Fruit fly (Drosophila melanogaster) whole organism, embryonic: ENCODE results near the gene CG14286.

Experiments
- B-H1 ChIP-seq: fragments of 200-800 bp; sonication (Bioruptor generic); IDR thresholded peaks from 3 replicates; pipeline ENCODE4 v1.3.6; 2022; ENCODE audit warnings: missing biosample characterization, missing genetic modification characterization
- CG10366 ChIP-seq: fragments of 200-800 bp; sonication (Bioruptor generic); IDR thresholded peaks from 2 replicates; pipeline ENCODE4 v1.3.6; 2022; ENCODE audit warnings: missing biosample characterization, missing genetic modification characterization
- CG10431 ChIP-seq: fragments of 200-800 bp; sonication (Bioruptor generic); optimal IDR thresholded peaks from 3 replicates; lab custom pipeline; 2018; ENCODE audit warnings: missing biosample characterization, mild to moderate bottlenecking, missing genetic modification characterization
- CG10979 ChIP-seq: fragments of 200-800 bp; sonication (Bioruptor generic); optimal IDR thresholded peaks from 2 replicates; lab custom pipeline; 2018; ENCODE audit warnings: missing biosample characterization, mild to moderate bottlenecking, missing genetic modification characterization, moderate library complexity
- CG12071 ChIP-seq: fragments of 200-800 bp; sonication (Bioruptor generic); optimal IDR thresholded peaks from 3 replicates; lab custom pipeline; 2018; ENCODE audit warnings: missing biosample characterization, mild to moderate bottlenecking, missing genetic modification characterization
- CG12659 ChIP-seq: fragments of 200-800 bp; sonication (Bioruptor generic); optimal IDR thresholded peaks from 3 replicates; lab custom pipeline; 2017; ENCODE audit warnings: mild to moderate bottlenecking, missing biosample characterization, missing genetic modification reagents, missing genetic modification characterization
- CG14014 ChIP-seq: fragments of 200-800 bp; sonication (Bioruptor generic); IDR thresholded peaks from 2 replicates; pipeline ENCODE4 v1.3.6; 2022; ENCODE audit warnings: missing biosample characterization, missing genetic modification characterization
- CG15601 ChIP-seq: fragments of 200-800 bp; sonication (Bioruptor generic); optimal IDR thresholded peaks from 3 replicates; lab custom pipeline; 2019; ENCODE audit warnings: missing biosample characterization, mild to moderate bottlenecking, missing genetic modification characterization, moderate library complexity
- CG15696 ChIP-seq: fragments of 200-800 bp; sonication (Bioruptor generic); optimal IDR thresholded peaks from 2 replicates; lab custom pipeline; 2019; ENCODE audit warnings: missing biosample characterization, mild to moderate bottlenecking, missing genetic modification characterization, moderate library complexity
- CG1647 ChIP-seq: fragments of 200-800 bp; sonication (Bioruptor generic); optimal IDR thresholded peaks from 3 replicates; lab custom pipeline; 2016; ENCODE audit warnings: missing biosample characterization, missing genetic modification characterization
- CG16863 ChIP-seq: fragments of 200-800 bp; sonication (Bioruptor generic); optimal IDR thresholded peaks from 3 replicates; lab custom pipeline; 2016; ENCODE audit warnings: missing biosample characterization, missing genetic modification characterization
- CG18262 ChIP-seq: fragments of 200-800 bp; optimal IDR thresholded peaks from 3 replicates; lab custom pipeline; 2019; ENCODE audit warnings: missing biosample characterization, mild to moderate bottlenecking, missing genetic modification characterization, moderate library complexity
- CG18764 ChIP-seq: fragments of 200-800 bp; sonication (Bioruptor generic); optimal IDR thresholded peaks from 3 replicates; lab custom pipeline; 2016; ENCODE audit warnings: missing biosample characterization, missing genetic modification characterization
- CG2202 ChIP-seq: fragments of 200-800 bp; sonication (Bioruptor generic); optimal IDR thresholded peaks from 2 replicates; lab custom pipeline; 2018; ENCODE audit warnings: missing biosample characterization, mild to moderate bottlenecking, missing genetic modification characterization
- CG30403 ChIP-seq: fragments of 200-800 bp; sonication (Bioruptor generic); optimal IDR thresholded peaks from 3 replicates; lab custom pipeline; 2016; ENCODE audit warnings: missing biosample characterization, missing genetic modification characterization
- CG33557 ChIP-seq: fragments of 200-800 bp; sonication (Bioruptor generic); optimal IDR thresholded peaks from 2 replicates; lab custom pipeline; 2019; ENCODE audit warnings: missing biosample characterization, mild to moderate bottlenecking, missing genetic modification characterization, moderate library complexity
- CG3726 ChIP-seq: fragments of 200-800 bp; sonication (Bioruptor generic); IDR thresholded peaks from 3 replicates; pipeline ENCODE4, ENCODE4 v1.3.6; 2022; ENCODE audit warnings: missing biosample characterization, missing genetic modification characterization
- CG4404 ChIP-seq: fragments of 200-800 bp; sonication (Bioruptor generic); IDR thresholded peaks from 2 replicates; pipeline ENCODE4 v1.3.6; 2022; ENCODE audit warnings: missing biosample characterization, missing genetic modification characterization
- CG8388 ChIP-seq: fragments of 200-800 bp; sonication (Bioruptor generic); optimal IDR thresholded peaks from 2 replicates; lab custom pipeline; 2019; ENCODE audit warnings: missing biosample characterization, mild to moderate bottlenecking, missing genetic modification characterization, moderate library complexity
- CG8924 ChIP-seq: fragments of 200-800 bp; optimal IDR thresholded peaks from 3 replicates; lab custom pipeline; 2019; ENCODE audit warnings: missing biosample characterization, mild to moderate bottlenecking, missing genetic modification characterization, moderate library complexity
- CG9215 ChIP-seq: fragments of 200-800 bp; sonication (Bioruptor generic); IDR thresholded peaks from 2 replicates; pipeline ENCODE4 v1.3.6; 2022; ENCODE audit warnings: missing biosample characterization, missing genetic modification characterization
- CG9437 ChIP-seq: fragments of 200-800 bp; sonication (Bioruptor generic); optimal IDR thresholded peaks from 2 replicates; lab custom pipeline; 2018; ENCODE audit warnings: missing biosample characterization, mild to moderate bottlenecking, missing genetic modification characterization
- CG9876 ChIP-seq: fragments of 200-800 bp; sonication (Bioruptor generic); optimal IDR thresholded peaks from 2 replicates; lab custom pipeline; 2016; ENCODE audit warnings: missing biosample characterization, missing genetic modification characterization
- CHES-1-like ChIP-seq: fragments of 200-800 bp; sonication (Bioruptor generic); optimal IDR thresholded peaks from 2 replicates; lab custom pipeline; 2016; ENCODE audit warnings: missing biosample characterization, missing genetic modification characterization
- CTCF ChIP-seq: fragments of 200-800 bp; sonication (Bioruptor generic); optimal IDR thresholded peaks from 2 replicates; lab custom pipeline; 2017; ENCODE audit warnings: missing biosample characterization, mild to moderate bottlenecking, missing genetic modification characterization, moderate library complexity
- D ChIP-seq, 2 experiments: fragments of 200-800 bp in 1 of 2; fragments of >200 bp in 1 of 2; sonication (Bioruptor generic) in 1 of 2; optimal IDR thresholded peaks; 2 replicates in 1 of 2; 3 replicates in 1 of 2; lab custom pipeline; 2017; ENCODE audit warnings: mild to moderate bottlenecking in 1 of 2, missing biosample characterization in 1 of 2, missing genetic modification characterization in 1 of 2, missing genetic modification reagents in 1 of 2
- D19A ChIP-seq: fragments of 200-800 bp; optimal IDR thresholded peaks from 3 replicates; lab custom pipeline; 2019; ENCODE audit warnings: missing biosample characterization, mild to moderate bottlenecking, missing genetic modification characterization, moderate library complexity
- HLHmδ ChIP-seq: fragments of 200-800 bp; sonication (Bioruptor generic); optimal IDR thresholded peaks from 2 replicates; lab custom pipeline; 2018; ENCODE audit warnings: missing biosample characterization, mild to moderate bottlenecking, missing genetic modification characterization, moderate library complexity
- Mrtf ChIP-seq: fragments of 200-800 bp; sonication (Bioruptor generic); IDR thresholded peaks from 3 replicates; pipeline ENCODE4 v1.3.6; 2022; ENCODE audit warnings: missing biosample characterization, missing genetic modification characterization
- Nf-YB ChIP-seq: fragments of 200-800 bp; sonication (Bioruptor generic); optimal IDR thresholded peaks from 3 replicates; lab custom pipeline; 2019; ENCODE audit warnings: missing biosample characterization, mild to moderate bottlenecking, missing genetic modification characterization, moderate library complexity
- NfI ChIP-seq: fragments of 200-800 bp; sonication (Bioruptor generic); optimal IDR thresholded peaks from 3 replicates; lab custom pipeline; 2018; ENCODE audit warnings: missing biosample characterization, mild to moderate bottlenecking, missing genetic modification characterization, moderate library complexity
- Oaz ChIP-seq: fragments of 200-800 bp; sonication (Bioruptor generic); IDR thresholded peaks from 2 replicates; pipeline ENCODE4 v1.3.6; 2022; ENCODE audit warnings: missing biosample characterization, missing genetic modification characterization
- Spps ChIP-seq: fragments of 200-800 bp; sonication (Bioruptor generic); optimal IDR thresholded peaks from 2 replicates; lab custom pipeline; 2018; ENCODE audit warnings: missing biosample characterization, mild to moderate bottlenecking, missing genetic modification characterization
- Xrp1 ChIP-seq: fragments of 200-800 bp; sonication (Bioruptor generic); IDR thresholded peaks from 2 replicates; pipeline ENCODE4 v1.3.6; 2022; ENCODE audit warnings: missing biosample characterization, missing genetic modification characterization
- ap ChIP-seq: fragments of 200-800 bp; sonication (Bioruptor generic); IDR thresholded peaks from 2 replicates; pipeline ENCODE4 v1.3.6; 2022; ENCODE audit warnings: missing biosample characterization, missing genetic modification characterization
- cwo ChIP-seq: fragments of 200-800 bp; sonication (Bioruptor generic); optimal IDR thresholded peaks from 3 replicates; lab custom pipeline; 2017; ENCODE audit warnings: missing biosample characterization, missing genetic modification characterization, mild to moderate bottlenecking, moderate library complexity, missing genetic modification reagents
- dimm ChIP-seq: fragments of 200-800 bp; sonication (Bioruptor generic); IDR thresholded peaks from 2 replicates; pipeline ENCODE4 v1.3.6; 2022; ENCODE audit warnings: missing biosample characterization, missing genetic modification characterization
- dmrt11E ChIP-seq: fragments of 200-800 bp; sonication (Bioruptor generic); optimal IDR thresholded peaks from 3 replicates; lab custom pipeline; 2018; ENCODE audit warnings: missing biosample characterization, mild to moderate bottlenecking, missing genetic modification characterization, moderate library complexity
- gce ChIP-seq: fragments of 200-800 bp; sonication (Bioruptor generic); IDR thresholded peaks from 3 replicates; pipeline ENCODE4 v1.3.6; 2022; ENCODE audit warnings: missing biosample characterization, missing genetic modification characterization
- gem ChIP-seq: fragments of 200-800 bp; sonication (Bioruptor generic); optimal IDR thresholded peaks from 2 replicates; lab custom pipeline; 2019; ENCODE audit warnings: missing biosample characterization, mild to moderate bottlenecking, missing genetic modification characterization, moderate library complexity
- gro ChIP-seq: fragments of 200-800 bp; sonication (Bioruptor generic); optimal IDR thresholded peaks from 2 replicates; lab custom pipeline; 2016; ENCODE audit warnings: missing biosample characterization, missing genetic modification characterization
- hb ChIP-seq: fragments of 200-800 bp; sonication (Bioruptor generic); IDR thresholded peaks from 3 replicates; pipeline ENCODE4 v1.3.6; 2022; ENCODE audit warnings: missing biosample characterization, missing genetic modification characterization; ENCODE audit not compliant: partially characterized antibody
- lola ChIP-seq, 3 experiments: fragments of >200 bp in 2 of 3; fragments of 200-800 bp in 1 of 3; sonication (Bioruptor generic) in 1 of 3; optimal IDR thresholded peaks; 2 replicates each; lab custom pipeline; 2017 to 2019; ENCODE audit warnings: missing biosample characterization in 3 of 3, missing genetic modification characterization in 3 of 3, mild to moderate bottlenecking in 1 of 3, moderate library complexity in 1 of 3
- phol ChIP-seq: fragments of 200-800 bp; sonication (Bioruptor generic); optimal IDR thresholded peaks from 3 replicates; lab custom pipeline; 2018; ENCODE audit warnings: missing biosample characterization, mild to moderate bottlenecking, missing genetic modification characterization, moderate library complexity
- seq ChIP-seq: fragments of 200-800 bp; sonication (Bioruptor generic); IDR thresholded peaks from 2 replicates; pipeline ENCODE4 v1.3.6; 2022; ENCODE audit warnings: missing biosample characterization, missing genetic modification characterization
- sisA ChIP-seq: fragments of 200-800 bp; sonication (Bioruptor generic); IDR thresholded peaks from 2 replicates; pipeline ENCODE4 v1.3.6; 2022; ENCODE audit warnings: missing biosample characterization, missing genetic modification characterization
- slbo ChIP-seq: fragments of 200-800 bp; sonication (Bioruptor generic); IDR thresholded peaks from 2 replicates; pipeline ENCODE4 v1.3.6; 2022; ENCODE audit warnings: missing biosample characterization, missing genetic modification characterization
- sna ChIP-seq: fragments of 200-800 bp; sonication (Bioruptor generic); IDR thresholded peaks from 2 replicates; pipeline ENCODE4 v1.3.6; 2022; ENCODE audit warnings: missing biosample characterization, missing genetic modification characterization; ENCODE audit not compliant: partially characterized antibody
- zfh2 ChIP-seq: fragments of 200-800 bp; sonication (Bioruptor generic); optimal IDR thresholded peaks from 2 replicates; lab custom pipeline; 2016; ENCODE audit warnings: missing biosample characterization, missing genetic modification characterization

The CG14286 gene

DNA sequence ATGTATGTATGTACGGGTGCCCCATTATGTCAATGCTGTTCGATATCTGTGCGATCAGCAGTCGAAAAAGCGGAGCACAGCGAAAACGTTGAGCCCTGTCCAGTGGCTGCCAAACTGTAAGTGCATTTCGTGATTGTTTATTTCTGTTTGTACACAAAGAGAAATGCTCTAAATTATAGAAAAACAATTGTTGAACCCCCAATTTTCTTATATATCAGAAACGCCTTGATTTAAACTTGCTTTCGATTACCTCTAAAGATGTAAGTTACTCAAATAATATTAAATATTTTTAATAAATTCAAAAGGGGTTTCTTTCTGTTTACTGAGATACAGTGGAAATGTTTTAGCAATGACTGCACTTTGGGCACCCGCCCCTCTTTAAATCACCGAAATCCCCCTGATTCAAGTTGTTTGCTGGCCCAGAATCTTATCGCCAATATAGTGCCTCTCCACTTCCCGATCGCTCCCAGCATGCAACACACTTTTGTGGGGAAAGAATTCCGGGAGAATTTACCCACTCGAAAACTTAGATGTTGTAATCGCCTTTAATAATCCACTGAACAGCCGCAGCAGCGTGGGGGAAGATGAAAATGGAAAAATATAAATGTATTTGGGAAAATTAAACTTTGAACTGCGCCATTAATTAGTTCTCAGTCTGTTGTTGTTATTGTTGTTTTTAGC, 9.0 kb upstream of the CG14286 start (continued):
- TF ChIP-seq gro (GFP tag; lab: Kevin White, UChicago) = no peak
- no peak for TF ChIP-seq D (optimal IDR thresholded peaks at IDR 0.05; lab: Kevin White, UChicago)
- TF ChIP-seq D (GFP tag; optimal IDR thresholded peaks at IDR 0.05; lab: Kevin White, UChicago) = peak; percentile 62
- no peak for TF ChIP-seq CG9876 (GFP tag; lab: Kevin White, UChicago)
- no peak for TF ChIP-seq NfI (GFP tag; lab: Kevin White, UChicago)
- peak; percentile 52 for TF ChIP-seq D19A (tag; lab: Kevin White, UChicago)
- peak; percentile 62 for TF ChIP-seq sisA (GFP tag; lab: Robert Waterston, UW)
- no peak for TF ChIP-seq sna (GFP tag; lab: Robert Waterston, UW)
- TF ChIP-seq CG18764 (GFP tag; lab: Kevin White, UChicago) = no peak
- TF ChIP-seq phol = peak; percentile 64
- TF ChIP-seq CG12659 (GFP tag; lab: Kevin White, UChicago) = peak; percentile 20
- no peak for TF ChIP-seq CG4404 (GFP tag; lab: Robert Waterston, UW)
- no peak for TF ChIP-seq zfh2 (GFP tag; lab: Kevin White, UChicago)
- TF ChIP-seq slbo (GFP tag; lab: Robert Waterston, UW) = peak; percentile 21; the same call in 1 of the 2 replicates
- TF ChIP-seq CG2202 (tag; lab: Kevin White, UChicago) = no peak
- TF ChIP-seq dimm (GFP tag; lab: Robert Waterston, UW) = no peak
- peak; percentile 46 for TF ChIP-seq dmrt11E (tag; lab: Kevin White, UChicago)
- TF ChIP-seq CG1647 (GFP tag; lab: Kevin White, UChicago) = no peak
- TF ChIP-seq gce (GFP tag; lab: Robert Waterston, UW) = 0 out of 3 replicates have a peak, but pooled peaks have one; percentile 38
- TF ChIP-seq CG18262 = peak; percentile 72
- TF ChIP-seq B-H1 = 0 out of 3 replicates have a peak, but pooled peaks have one; percentile 26
- TF ChIP-seq Oaz (GFP tag; lab: Robert Waterston, UW) = no peak
- TF ChIP-seq gem (tag; lab: Kevin White, UChicago) = peak; percentile 74
- no peak for TF ChIP-seq CG9215
- TF ChIP-seq hb (GFP tag; lab: Robert Waterston, UW) = no peak
- no peak for TF ChIP-seq CG10431 (GFP tag; lab: Kevin White, UChicago)
- no peak for TF ChIP-seq CG12071 (GFP tag; lab: Kevin White, UChicago)
- TF ChIP-seq Xrp1 (GFP tag; lab: Robert Waterston, UW) = peak; percentile 70; the same call in 1 of the 2 replicates
- no peak for TF ChIP-seq CHES-1-like (GFP tag; lab: Kevin White, UChicago)
- TF ChIP-seq Spps (tag; lab: Kevin White, UChicago) = peak; percentile 44
- no peak for TF ChIP-seq HLHmδ
- TF ChIP-seq CG9437 (GFP tag; lab: Kevin White, UChicago) = peak; percentile 20
- 0 out of 2 replicates have a peak, but pooled peaks have one; percentile 5 for TF ChIP-seq ap
- TF ChIP-seq Nf-YB (GFP tag; lab: Kevin White, UChicago) = no peak
- TF ChIP-seq CG30403 (GFP tag; lab: Kevin White, UChicago) = peak; percentile 31
- TF ChIP-seq CG10366 = 0 out of 2 replicates have a peak, but pooled peaks have one; percentile 25
- peak; percentile 64 for TF ChIP-seq CG8388 (GFP tag; lab: Kevin White, UChicago)
- TF ChIP-seq Mrtf (GFP tag; lab: Robert Waterston, UW) = no peak
- TF ChIP-seq CG15696 (tag; lab: Kevin White, UChicago) = no peak
- TF ChIP-seq CTCF (GFP tag; lab: Kevin White, UChicago) = no peak
- TF ChIP-seq CG3726 (GFP tag; lab: Robert Waterston, UW) = no peak
- TF ChIP-seq CG33557 = no peak
- no peak; the same call in 1 of the 2 replicates for TF ChIP-seq seq (GFP tag; lab: Robert Waterston, UW)
- TF ChIP-seq CG8924 (tag; lab: Kevin White, UChicago) = peak; percentile 50
- no peak for TF ChIP-seq CG14014 (GFP tag; lab: Robert Waterston, UW)
- TF ChIP-seq CG16863 = no peak
- TF ChIP-seq CG15601 = peak; percentile 65
- peak in 1 of 3 experiments; percentile 38 for TF ChIP-seq lola (GFP tag; optimal IDR thresholded peaks at IDR 0.05; lab: Kevin White, UChicago)
- TF ChIP-seq CG10979 (tag; lab: Kevin White, UChicago) = peak; percentile 71
- no peak for TF ChIP-seq cwo (GFP tag; lab: Kevin White, UChicago)
